Worm (Caenorhabditis elegans) whole organism, L4 larva: ENCODE data around the gene spat-1.

Source experiments
- F10B5.3 ChIP-seq: sonication (generic microtip); optimal IDR thresholded peaks from 2 replicates; lab custom pipeline; 2016; ENCODE audit warnings: mild to moderate bottlenecking, missing genetic modification characterization, missing compliant biosample characterization
- dmd-8 ChIP-seq: fragments of 200-800 bp; sonication (Bioruptor generic); IDR thresholded peaks from 2 replicates; pipeline ENCODE4 v1.3.6; 2022; ENCODE audit warnings: missing genetic modification characterization, missing compliant biosample characterization
- egl-27 ChIP-seq: sonication (generic microtip); optimal IDR thresholded peaks from 3 replicates; lab custom pipeline; 2017; ENCODE audit warnings: missing biosample characterization, missing genetic modification reagents, missing genetic modification characterization
- lir-3 ChIP-seq: sonication (generic microtip); optimal IDR thresholded peaks from 2 replicates; lab custom pipeline; 2016; ENCODE audit warnings: mild to moderate bottlenecking, missing genetic modification characterization, missing compliant biosample characterization
- nhr-10 ChIP-seq: fragments of 150-350 bp; optimal IDR thresholded peaks from 2 replicates; lab custom pipeline; 2014; ENCODE audit warnings: missing biosample characterization, missing genetic modification characterization
- pqm-1 ChIP-seq: sonication (generic microtip); optimal IDR thresholded peaks from 2 replicates; lab custom pipeline; 2017; ENCODE audit warnings: missing biosample characterization, missing genetic modification characterization
- skn-1 ChIP-seq: fragments of 150-350 bp; optimal IDR thresholded peaks from 2 replicates; lab custom pipeline; 2014; ENCODE audit warnings: missing biosample characterization, missing genetic modification characterization
- snpc-4 ChIP-seq: fragments of 150-350 bp; optimal IDR thresholded peaks from 2 replicates; lab custom pipeline; 2014; ENCODE audit warnings: missing biosample characterization, missing genetic modification characterization
- spr-1 ChIP-seq: sonication (generic microtip); optimal IDR thresholded peaks from 2 replicates; lab custom pipeline; 2016; ENCODE audit warnings: mild to moderate bottlenecking, missing genetic modification characterization, missing compliant biosample characterization
- zag-1 ChIP-seq: fragments of 150-350 bp; optimal IDR thresholded peaks from 2 replicates; lab custom pipeline; 2014; ENCODE audit warnings: missing biosample characterization, missing genetic modification characterization

DNA sequence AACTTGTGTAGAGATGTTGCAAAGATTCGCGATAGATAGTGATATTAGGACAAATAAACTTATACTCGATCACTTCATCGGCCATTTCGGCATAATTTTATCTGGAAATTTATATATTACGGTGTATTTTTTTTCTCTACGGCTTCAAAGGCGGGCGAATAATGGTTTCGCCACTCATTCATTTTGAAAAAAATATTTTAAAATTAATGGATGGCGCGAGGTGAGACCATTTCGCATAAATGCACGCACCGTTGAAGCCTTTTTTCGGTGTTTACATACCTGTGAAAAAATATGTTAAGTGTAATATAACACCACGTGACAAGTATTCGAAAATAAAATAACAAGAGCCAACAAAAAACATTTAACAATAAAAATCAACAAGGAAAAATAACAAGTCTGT lies 6.5 kb upstream of the spat-1 start, which contains the start of gene btb-19:
- TF ChIP-seq pqm-1 (tag; lab: Kevin White, UChicago) = no peak
- no peak for TF ChIP-seq spr-1 (tag; lab: Kevin White, UChicago)
- TF ChIP-seq lir-3 = no peak
- TF ChIP-seq nhr-10 (tag; lab: Kevin White, UChicago) = no peak
- TF ChIP-seq skn-1 (tag; lab: Kevin White, UChicago) = no peak
- TF ChIP-seq egl-27 (tag; lab: Kevin White, UChicago) = no peak
- no peak for TF ChIP-seq dmd-8 (GFP tag; lab: Robert Waterston, UW)
- TF ChIP-seq F10B5.3 (tag; lab: Kevin White, UChicago) = no peak
- no peak for TF ChIP-seq zag-1 (tag; lab: Kevin White, UChicago)
- TF ChIP-seq snpc-4 (tag; lab: Kevin White, UChicago) = no peak
